Fruit fly (Drosophila melanogaster): Measurements from ENCODE around the gene CG9588.

Gene CG9588

DNA sequence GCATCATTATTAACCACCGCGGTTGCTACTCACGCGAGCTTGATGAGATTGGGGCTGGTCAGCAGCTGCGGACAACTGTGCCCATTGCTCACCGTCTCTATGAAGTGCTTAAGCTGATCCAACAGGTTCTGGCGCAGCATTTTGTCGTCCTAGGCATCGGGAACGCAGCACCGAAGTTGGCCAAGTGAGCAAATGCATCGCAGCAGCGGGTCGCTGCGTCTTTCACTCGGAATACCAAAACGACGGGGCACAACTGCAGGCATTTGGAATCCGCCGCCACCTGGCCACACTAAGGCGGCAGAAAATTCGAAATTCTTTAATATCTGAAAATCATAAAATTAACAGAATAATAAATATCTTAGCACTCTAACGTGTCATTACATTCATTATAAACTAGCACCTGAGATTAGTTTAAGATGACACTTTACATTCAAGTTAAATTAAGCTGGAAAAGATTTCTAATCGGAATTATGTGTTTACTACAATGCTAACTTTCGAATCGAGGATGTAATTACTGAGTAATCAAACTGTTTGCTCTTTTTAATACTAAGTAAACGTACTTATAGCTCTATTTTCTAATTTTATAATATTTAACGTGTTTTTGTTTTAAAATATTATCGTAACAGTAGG lies 6.6 kb upstream of the CG9588 start (continued):
- peak in 1 of 3 experiments; percentile 64 for TF ChIP-seq Stat92E (GFP tag; optimal IDR thresholded peaks at IDR 0.05)
- no peak for TF ChIP-seq h (optimal IDR thresholded peaks at IDR 0.05)
- TF ChIP-seq pzg (GFP tag; optimal IDR thresholded peaks at IDR 0.05): peak; percentile 63
- no peak for TF ChIP-seq CG8290 (GFP tag; optimal IDR thresholded peaks at IDR 0.05)
- TF ChIP-seq CG8290 (tag; optimal IDR thresholded peaks at IDR 0.05): peak in 1 of 2 experiments; percentile 22
- TF ChIP-seq Jarid2 (GFP tag; optimal IDR thresholded peaks at IDR 0.05): peak; percentile 12
- peak; percentile 89 for TF ChIP-seq Dp (GFP tag; optimal IDR thresholded peaks at IDR 0.05)
- TF ChIP-seq HLH3B (GFP tag; IDR thresholded peaks at IDR 0.05): no peak
- TF ChIP-seq Oaz (GFP tag; IDR thresholded peaks at IDR 0.05): no peak
- 0 out of 3 replicates have a peak, but pooled peaks have one; percentile 21 for TF ChIP-seq knrl (GFP tag; IDR thresholded peaks at IDR 0.05; ENCODE audit: partially characterized antibody)
- TF ChIP-seq kay (GFP tag; optimal IDR thresholded peaks at IDR 0.05): no peak
- TF ChIP-seq Max (GFP tag; optimal IDR thresholded peaks at IDR 0.05): no peak
- TF ChIP-seq gfzf (GFP tag; optimal IDR thresholded peaks at IDR 0.05): peak; percentile 86
- TF ChIP-seq HLHmδ (GFP tag; optimal IDR thresholded peaks at IDR 0.05): peak; percentile 61
- TF ChIP-seq MESR4 (GFP tag; optimal IDR thresholded peaks at IDR 0.05): peak; percentile 99
- TF ChIP-seq CG9797 (GFP tag; optimal IDR thresholded peaks at IDR 0.05): peak; percentile 86
- TF ChIP-seq nerfin-1 (tag; optimal IDR thresholded peaks at IDR 0.05): no peak
- TF ChIP-seq bsh (GFP tag; optimal IDR thresholded peaks at IDR 0.05): peak in 1 of 2 experiments; percentile 2
- peak; percentile 70 for TF ChIP-seq Med (GFP tag)
- TF ChIP-seq CG34422 (GFP tag; IDR thresholded peaks at IDR 0.05): no peak
- TF ChIP-seq HmgD (GFP tag; optimal IDR thresholded peaks at IDR 0.05): peak; percentile 15

dm6 chr3R:13674492-13675033 lies 1.9 kb downstream of the CG9588 start, which contains the start of gene Task6:
Task6 (minus strand) TSS chr3R:13674542.
- TF ChIP-seq nom (GFP tag; optimal IDR thresholded peaks at IDR 0.05) (no peak), CTCF (GFP tag; optimal IDR thresholded peaks at IDR 0.05) (peak; percentile 67), E2f2 (GFP tag; IDR thresholded peaks at IDR 0.05) (no peak), mld (GFP tag; IDR thresholded peaks at IDR 0.05; ENCODE audit: partially characterized antibody) (no peak), trh (GFP tag; optimal IDR thresholded peaks at IDR 0.05) (no peak), stwl (tag; optimal IDR thresholded peaks at IDR 0.05) (peak; percentile 23), pita (GFP tag; optimal IDR thresholded peaks at IDR 0.05) (peak; percentile 84), CG2116 (GFP tag; optimal IDR thresholded peaks at IDR 0.05) (peak; percentile 17), CG10979 (tag; optimal IDR thresholded peaks at IDR 0.05) (no peak), CG9437 (GFP tag; optimal IDR thresholded peaks at IDR 0.05) (peak; percentile 7), Dp (GFP tag; optimal IDR thresholded peaks at IDR 0.05) (no peak), CG1529 (GFP tag; optimal IDR thresholded peaks at IDR 0.05) (no peak), Hr3 (GFP tag; optimal IDR thresholded peaks at IDR 0.05) (no peak), nmo (GFP tag; optimal IDR thresholded peaks at IDR 0.05) (peak; percentile 39), CoRest (tag; optimal IDR thresholded peaks at IDR 0.05) (peak; percentile 14), mirr (GFP tag; optimal IDR thresholded peaks at IDR 0.05) (no peak), croc (GFP tag; conservative IDR thresholded peaks at IDR 0.05) (no peak), CG8089 (GFP tag; optimal IDR thresholded peaks at IDR 0.05) (no peak), CG5245 (GFP tag; optimal IDR thresholded peaks at IDR 0.05) (no peak), MTF-1 (GFP tag; optimal IDR thresholded peaks at IDR 0.05; ENCODE audit: borderline replicate concordance) (no peak), Dll (GFP tag; IDR thresholded peaks at IDR 0.05; ENCODE audit: partially characterized antibody) (no peak), kni (GFP tag; optimal IDR thresholded peaks at IDR 0.05) (no peak), CG3065 (GFP tag; optimal IDR thresholded peaks at IDR 0.05) (no peak), ATbp (GFP tag; optimal IDR thresholded peaks at IDR 0.05) (no peak), kay (GFP tag; optimal IDR thresholded peaks at IDR 0.05) (no peak), zen (tag; optimal IDR thresholded peaks at IDR 0.05) (no peak), CG2678 (tag; optimal IDR thresholded peaks at IDR 0.05) (no peak), repo (GFP tag; optimal IDR thresholded peaks at IDR 0.05) (no peak), CG6683 (GFP tag; optimal IDR thresholded peaks at IDR 0.05) (no peak), BtbVII (GFP tag; optimal IDR thresholded peaks at IDR 0.05) (no peak)
